Fruit fly (Drosophila melanogaster) whole organism, adult: ENCODE results near the gene lmgB.

Source experiments
- CG12768 ChIP-seq: fragments of 200-800 bp; sonication (Bioruptor generic); optimal IDR thresholded peaks from 2 replicates; lab custom pipeline; 2017; ENCODE audit warnings: missing biosample characterization, missing genetic modification characterization, mild to moderate bottlenecking, moderate library complexity, missing genetic modification reagents
- CG33017 ChIP-seq: fragments of 200-800 bp; sonication (Bioruptor generic); optimal IDR thresholded peaks from 2 replicates; lab custom pipeline; 2018; ENCODE audit warnings: missing biosample characterization, mild to moderate bottlenecking, missing genetic modification characterization, moderate library complexity
- CG7045 ChIP-seq: fragments of 200-800 bp; sonication (Bioruptor generic); optimal IDR thresholded peaks from 2 replicates; lab custom pipeline; 2017; ENCODE audit warnings: missing biosample characterization, mild to moderate bottlenecking, missing genetic modification characterization
- bab1 ChIP-seq: fragments of 200-800 bp; sonication (Bioruptor generic); optimal IDR thresholded peaks from 3 replicates; lab custom pipeline; 2019; ENCODE audit warnings: missing biosample characterization, mild to moderate bottlenecking, missing genetic modification characterization, moderate library complexity
- toe ChIP-seq: fragments of 200-800 bp; sonication (Bioruptor generic); optimal IDR thresholded peaks from 2 replicates; lab custom pipeline; 2016; ENCODE audit warnings: missing biosample characterization, missing genetic modification characterization

DNA sequence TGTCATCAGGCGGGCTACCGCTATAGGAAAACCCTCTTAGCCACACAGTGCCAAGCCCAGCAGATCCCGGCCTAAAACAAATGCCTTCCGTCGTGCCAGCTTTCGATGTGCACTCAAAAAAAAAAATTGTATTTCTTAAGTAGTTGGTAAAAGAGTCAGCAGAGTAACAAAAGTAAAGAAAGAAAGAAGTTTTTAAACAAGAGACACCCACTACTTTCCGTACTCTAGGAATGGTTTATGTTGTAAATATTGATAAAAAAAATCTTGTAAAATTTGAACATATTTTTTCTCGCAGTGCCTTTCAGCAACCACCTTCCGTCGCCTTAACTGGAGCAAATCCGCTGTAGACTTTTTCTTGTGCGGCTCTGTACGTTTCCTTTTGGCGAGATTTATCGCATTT, 44.5 kb upstream of the lmgB start:
- TF ChIP-seq CG7045 = no peak
- no peak for TF ChIP-seq CG33017 (tag; lab: Kevin White, UChicago)
- TF ChIP-seq CG12768 (GFP tag; lab: Kevin White, UChicago) = no peak
- no peak for TF ChIP-seq bab1
- no peak for TF ChIP-seq toe (GFP tag; lab: Kevin White, UChicago)
